Worm (Caenorhabditis elegans): ENCODE measurements around the gene Y39H10A.1.

Gene Y39H10A.1

ce11 chrV:3807846-3808245 is 40.8 kb downstream of the Y39H10A.1 start:
- TF ChIP-seq W03F9.2 (tag; optimal IDR thresholded peaks at IDR 0.05) (no peak), dao-5 (tag; optimal IDR thresholded peaks at IDR 0.05) (no peak), him-1 (tag; optimal IDR thresholded peaks at IDR 0.05) (no peak)

ce11 chrV:3808336-3808735 is 41.3 kb downstream of the Y39H10A.1 start, which contains the start of gene srw-6:
Gene srw-6 (plus strand): TSS chrV:3808636.
- TF ChIP-seq him-1 (tag; optimal IDR thresholded peaks at IDR 0.05): no peak
- TF ChIP-seq W03F9.2 (tag; optimal IDR thresholded peaks at IDR 0.05): no peak
- TF ChIP-seq dao-5 (tag; optimal IDR thresholded peaks at IDR 0.05): no peak

ce11 chrV:3810035-3810434 is 43.0 kb downstream of the Y39H10A.1 start:
- no peak for TF ChIP-seq W03F9.2 (tag; optimal IDR thresholded peaks at IDR 0.05)
- no peak for TF ChIP-seq him-1 (tag; optimal IDR thresholded peaks at IDR 0.05)
- TF ChIP-seq dao-5 (tag; optimal IDR thresholded peaks at IDR 0.05): no peak

ce11 chrV:3811541-3811940 is 44.5 kb downstream of the Y39H10A.1 start, which contains the start of gene scl-13:
Gene scl-13 (minus strand): TSS chrV:3811641.
- TF ChIP-seq dao-5 (tag; optimal IDR thresholded peaks at IDR 0.05): no peak
- TF ChIP-seq him-1 (tag; optimal IDR thresholded peaks at IDR 0.05): no peak
- no peak for TF ChIP-seq W03F9.2 (tag; optimal IDR thresholded peaks at IDR 0.05)

ce11 chrV:3812291-3812690 is 45.3 kb downstream of the Y39H10A.1 start, which contains the start of gene scl-12:
Gene scl-12 (plus strand): TSS chrV:3812591.
- TF ChIP-seq W03F9.2 (tag; optimal IDR thresholded peaks at IDR 0.05) (no peak), dao-5 (tag; optimal IDR thresholded peaks at IDR 0.05) (no peak), him-1 (tag; optimal IDR thresholded peaks at IDR 0.05) (no peak)

ce11 chrV:3814009-3814408 is 47.0 kb downstream of the Y39H10A.1 start:
- no peak for TF ChIP-seq dao-5 (tag; optimal IDR thresholded peaks at IDR 0.05)
- no peak for TF ChIP-seq him-1 (tag; optimal IDR thresholded peaks at IDR 0.05)
- no peak for TF ChIP-seq W03F9.2 (tag; optimal IDR thresholded peaks at IDR 0.05)

- TF ChIP-seq dao-5 (tag; optimal IDR thresholded peaks at IDR 0.05): no peak
- TF ChIP-seq him-1 (tag; optimal IDR thresholded peaks at IDR 0.05): peak; percentile 10
- TF ChIP-seq W03F9.2 (tag; optimal IDR thresholded peaks at IDR 0.05): no peak
Observed at ce11 chrV:3814938-3815337, 47.9 kb downstream of the Y39H10A.1 start, which contains the start of gene H10D18.1. Gene H10D18.1 (plus strand): TSS chrV:3815214.
